Worm (Caenorhabditis elegans): ENCODE data around the gene Y32F6B.9.

ce11 chrV:10485389-10485788, 6.9 kb downstream of the Y32F6B.9 start:
- no peak for TF ChIP-seq pha-4 (tag; optimal IDR thresholded peaks at IDR 0.05)
- TF ChIP-seq egrh-3 (GFP tag; IDR thresholded peaks at IDR 0.05) = no peak
- no peak for TF ChIP-seq ztf-6 (GFP tag; IDR thresholded peaks at IDR 0.05)
- no peak for TF ChIP-seq ama-1 (optimal IDR thresholded peaks at IDR 0.05)
- TF ChIP-seq ama-1 (GFP tag; optimal IDR thresholded peaks at IDR 0.05) = no peak
- TF ChIP-seq sea-2 (GFP tag; IDR thresholded peaks at IDR 0.05) = no peak
- TF ChIP-seq mes-4 (tag; optimal IDR thresholded peaks at IDR 0.05) = no peak
- no peak for TF ChIP-seq madf-8 (GFP tag; conservative IDR thresholded peaks at IDR 0.05)
- TF ChIP-seq nhr-90 (tag; optimal IDR thresholded peaks at IDR 0.05) = no peak

Measured in whole organism, young adult.